Fruit fly (Drosophila melanogaster) whole organism, embryonic: ENCODE data around the gene c12.2.
A peak's percentile ranks its signal among the peaks of the same experiment; 100 is the strongest.

Experiments
- B-H2 ChIP-seq: fragments of 200-800 bp; sonication (Bioruptor generic); optimal IDR thresholded peaks from 2 replicates; lab custom pipeline; 2018; ENCODE audit warnings: missing biosample characterization, mild to moderate bottlenecking, missing genetic modification characterization
- CG10267 ChIP-seq: fragments of 200-800 bp; sonication (Bioruptor generic); optimal IDR thresholded peaks from 2 replicates; lab custom pipeline; 2018; ENCODE audit warnings: missing biosample characterization, mild to moderate bottlenecking, missing genetic modification characterization, moderate library complexity
- CG10321 ChIP-seq: fragments of 200-800 bp; sonication (Bioruptor generic); IDR thresholded peaks from 2 replicates; pipeline ENCODE4 v1.3.6; 2022; ENCODE audit warnings: missing biosample characterization, missing genetic modification characterization
- CG10462 ChIP-seq: fragments of 200-800 bp; sonication (Bioruptor generic); optimal IDR thresholded peaks from 2 replicates; lab custom pipeline; 2016; ENCODE audit warnings: missing biosample characterization, missing genetic modification characterization
- CG10654 ChIP-seq: fragments of 200-800 bp; sonication (Bioruptor generic); optimal IDR thresholded peaks from 2 replicates; lab custom pipeline; 2016; ENCODE audit warnings: missing biosample characterization, missing genetic modification characterization
- CG11695 ChIP-seq: fragments of 200-800 bp; sonication (Bioruptor generic); IDR thresholded peaks from 3 replicates; pipeline ENCODE4 v1.3.6; 2022; ENCODE audit warnings: missing biosample characterization, missing genetic modification characterization
- CG12071 ChIP-seq: fragments of 200-800 bp; sonication (Bioruptor generic); optimal IDR thresholded peaks from 3 replicates; lab custom pipeline; 2018; ENCODE audit warnings: missing biosample characterization, mild to moderate bottlenecking, missing genetic modification characterization
- CG13123 ChIP-seq: fragments of 200-800 bp; sonication (Bioruptor generic); optimal IDR thresholded peaks from 2 replicates; lab custom pipeline; 2016; ENCODE audit warnings: missing biosample characterization, missing genetic modification characterization
- CG13287 ChIP-seq: fragments of 200-800 bp; sonication (Bioruptor generic); IDR thresholded peaks from 2 replicates; pipeline ENCODE4 v1.3.6; 2022; ENCODE audit warnings: missing biosample characterization, missing genetic modification characterization; ENCODE audit not compliant: partially characterized antibody
- CG14050 ChIP-seq: fragments of 200-800 bp; sonication (Bioruptor generic); IDR thresholded peaks from 3 replicates; pipeline ENCODE4 v1.3.6; 2022; ENCODE audit warnings: missing biosample characterization, missing genetic modification characterization
- CG14710 ChIP-seq: fragments of 200-800 bp; sonication (Bioruptor generic); optimal IDR thresholded peaks from 3 replicates; lab custom pipeline; 2019; ENCODE audit warnings: missing biosample characterization, mild to moderate bottlenecking, missing genetic modification characterization, moderate library complexity
- CG17186 ChIP-seq: fragments of 200-800 bp; sonication (Bioruptor generic); optimal IDR thresholded peaks from 3 replicates; lab custom pipeline; 2017; ENCODE audit warnings: missing biosample characterization, missing genetic modification reagents, missing genetic modification characterization
- CG17612 ChIP-seq: fragments of 200-800 bp; sonication (Bioruptor generic); IDR thresholded peaks from 2 replicates; pipeline ENCODE4 v1.3.6; 2022; ENCODE audit warnings: missing biosample characterization, missing genetic modification characterization
- CG17802 ChIP-seq: fragments of 200-800 bp; sonication (Bioruptor generic); optimal IDR thresholded peaks from 2 replicates; lab custom pipeline; 2018; ENCODE audit warnings: missing biosample characterization, mild to moderate bottlenecking, missing genetic modification characterization, moderate library complexity
- CG2202 ChIP-seq: fragments of 200-800 bp; sonication (Bioruptor generic); optimal IDR thresholded peaks from 2 replicates; lab custom pipeline; 2018; ENCODE audit warnings: missing biosample characterization, mild to moderate bottlenecking, missing genetic modification characterization
- CG2889 ChIP-seq: fragments of 200-800 bp; sonication (Bioruptor generic); IDR thresholded peaks from 3 replicates; pipeline ENCODE4 v1.3.6; 2022; ENCODE audit warnings: missing biosample characterization, missing genetic modification characterization
- CG30403 ChIP-seq: fragments of 200-800 bp; sonication (Bioruptor generic); optimal IDR thresholded peaks from 3 replicates; lab custom pipeline; 2016; ENCODE audit warnings: missing biosample characterization, missing genetic modification characterization
- CG32532 ChIP-seq: fragments of 200-800 bp; sonication (Bioruptor generic); IDR thresholded peaks from 2 replicates; pipeline ENCODE4 v1.3.6; 2022; ENCODE audit warnings: missing biosample characterization, missing genetic modification characterization
- CG32772 ChIP-seq: fragments of 200-800 bp; sonication (Bioruptor generic); IDR thresholded peaks from 2 replicates; pipeline ENCODE4 v1.3.6; 2022; ENCODE audit warnings: missing biosample characterization, missing genetic modification characterization
- CG4820 ChIP-seq: fragments of 200-800 bp; sonication (Bioruptor generic); optimal IDR thresholded peaks from 3 replicates; lab custom pipeline; 2016; ENCODE audit warnings: missing biosample characterization, missing genetic modification characterization
- CG5180 ChIP-seq: fragments of 200-800 bp; sonication (Bioruptor generic); optimal IDR thresholded peaks from 3 replicates; lab custom pipeline; 2017; ENCODE audit warnings: missing biosample characterization, missing genetic modification characterization, mild to moderate bottlenecking, moderate library complexity, missing genetic modification reagents
- CG5953 ChIP-seq: fragments of 200-800 bp; sonication (Bioruptor generic); IDR thresholded peaks from 2 replicates; pipeline ENCODE4 v1.3.6; 2022; ENCODE audit warnings: missing biosample characterization, missing genetic modification characterization
- CG8924 ChIP-seq: fragments of 200-800 bp; optimal IDR thresholded peaks from 3 replicates; lab custom pipeline; 2019; ENCODE audit warnings: missing biosample characterization, mild to moderate bottlenecking, missing genetic modification characterization, moderate library complexity
- D19A ChIP-seq: fragments of 200-800 bp; optimal IDR thresholded peaks from 3 replicates; lab custom pipeline; 2019; ENCODE audit warnings: missing biosample characterization, mild to moderate bottlenecking, missing genetic modification characterization, moderate library complexity
- Dfd ChIP-seq, 2 experiments: fragments of >200 bp; optimal IDR thresholded peaks; 2 replicates each; lab custom pipeline; 2017; ENCODE audit warnings: missing biosample characterization in 2 of 2, missing genetic modification characterization in 2 of 2
- E2f2 ChIP-seq: fragments of 200-800 bp; sonication (Bioruptor generic); IDR thresholded peaks from 2 replicates; pipeline ENCODE4 v1.3.6; 2022; ENCODE audit warnings: missing biosample characterization, missing genetic modification characterization
- HHEX ChIP-seq: fragments of 200-800 bp; sonication (Bioruptor generic); optimal IDR thresholded peaks from 3 replicates; lab custom pipeline; 2017; ENCODE audit warnings: missing biosample characterization, mild to moderate bottlenecking, missing genetic modification characterization, missing genetic modification reagents
- HLH54F ChIP-seq: fragments of 200-800 bp; sonication (Bioruptor generic); optimal IDR thresholded peaks from 3 replicates; lab custom pipeline; 2016; ENCODE audit warnings: missing biosample characterization, missing genetic modification characterization
- Kr ChIP-seq: fragments of 200-800 bp; sonication (Bioruptor generic); optimal IDR thresholded peaks from 2 replicates; lab custom pipeline; 2017; ENCODE audit warnings: missing biosample characterization, mild to moderate bottlenecking, missing genetic modification characterization
- Myb ChIP-seq: fragments of 200-800 bp; sonication (Bioruptor generic); optimal IDR thresholded peaks from 2 replicates; lab custom pipeline; 2016; ENCODE audit warnings: missing biosample characterization, missing genetic modification characterization
- Nf-YC ChIP-seq: fragments of 200-800 bp; optimal IDR thresholded peaks from 3 replicates; lab custom pipeline; 2019; ENCODE audit warnings: missing biosample characterization, mild to moderate bottlenecking, missing genetic modification characterization, moderate library complexity
- Optix ChIP-seq: fragments of 200-800 bp; sonication (Bioruptor generic); IDR thresholded peaks from 3 replicates; pipeline ENCODE4 v1.3.6; 2022; ENCODE audit warnings: missing biosample characterization, missing genetic modification characterization
- Pdp1 ChIP-seq, 2 experiments: fragments of 200-800 bp; sonication (Bioruptor generic); optimal IDR thresholded peaks; 3 replicates each; lab custom pipeline; 2016; ENCODE audit warnings: missing biosample characterization in 2 of 2, missing genetic modification characterization in 2 of 2, mild to moderate bottlenecking in 1 of 2, moderate library complexity in 1 of 2
- Ssrp ChIP-seq: fragments of 200-800 bp; sonication (Bioruptor generic); optimal IDR thresholded peaks from 2 replicates; lab custom pipeline; 2018; ENCODE audit warnings: missing biosample characterization, mild to moderate bottlenecking, missing genetic modification characterization, moderate library complexity
- Xrp1 ChIP-seq: fragments of 200-800 bp; sonication (Bioruptor generic); IDR thresholded peaks from 2 replicates; pipeline ENCODE4 v1.3.6; 2022; ENCODE audit warnings: missing biosample characterization, missing genetic modification characterization
- ac ChIP-seq: fragments of 200-800 bp; sonication (Bioruptor generic); optimal IDR thresholded peaks from 3 replicates; lab custom pipeline; 2017; ENCODE audit warnings: missing biosample characterization, mild to moderate bottlenecking, missing genetic modification characterization
- al ChIP-seq: fragments of 200-800 bp; sonication (Bioruptor generic); IDR thresholded peaks from 2 replicates; pipeline ENCODE4 v1.3.6; 2022; ENCODE audit warnings: missing biosample characterization, missing genetic modification characterization
- amos ChIP-seq: fragments of 200-800 bp; sonication (Bioruptor generic); IDR thresholded peaks from 2 replicates; pipeline ENCODE4 v1.3.6; 2022; ENCODE audit warnings: missing biosample characterization, missing genetic modification characterization; ENCODE audit not compliant: partially characterized antibody
- bcd ChIP-seq: fragments of 200-800 bp; sonication (Bioruptor generic); optimal IDR thresholded peaks from 2 replicates; lab custom pipeline; 2017; ENCODE audit warnings: missing biosample characterization, mild to moderate bottlenecking, missing genetic modification characterization
- dati ChIP-seq: fragments of 200-800 bp; sonication (Bioruptor generic); IDR thresholded peaks from 2 replicates; pipeline ENCODE4 v1.3.6; 2022; ENCODE audit warnings: missing biosample characterization, missing genetic modification characterization
- dmrt11E ChIP-seq: fragments of 200-800 bp; sonication (Bioruptor generic); optimal IDR thresholded peaks from 3 replicates; lab custom pipeline; 2018; ENCODE audit warnings: missing biosample characterization, mild to moderate bottlenecking, missing genetic modification characterization, moderate library complexity
- gce ChIP-seq: fragments of 200-800 bp; sonication (Bioruptor generic); IDR thresholded peaks from 3 replicates; pipeline ENCODE4 v1.3.6; 2022; ENCODE audit warnings: missing biosample characterization, missing genetic modification characterization
- gt ChIP-seq: fragments of 200-800 bp; sonication (Bioruptor generic); IDR thresholded peaks from 2 replicates; pipeline ENCODE4 v1.3.6; 2022; ENCODE audit warnings: missing biosample characterization, missing genetic modification characterization
- lmd ChIP-seq: fragments of 200-800 bp; sonication (Bioruptor generic); IDR thresholded peaks from 2 replicates; pipeline ENCODE4 v1.3.6; 2022; ENCODE audit warnings: missing biosample characterization, missing genetic modification characterization
- nerfin-1 ChIP-seq: fragments of 200-800 bp; sonication (Bioruptor generic); optimal IDR thresholded peaks from 3 replicates; lab custom pipeline; 2019; ENCODE audit warnings: missing biosample characterization, mild to moderate bottlenecking, missing genetic modification characterization, moderate library complexity
- phol ChIP-seq: fragments of 200-800 bp; sonication (Bioruptor generic); optimal IDR thresholded peaks from 3 replicates; lab custom pipeline; 2018; ENCODE audit warnings: missing biosample characterization, mild to moderate bottlenecking, missing genetic modification characterization, moderate library complexity
- so ChIP-seq: fragments of 200-800 bp; sonication (Bioruptor generic); IDR thresholded peaks from 3 replicates; pipeline ENCODE4 v1.3.6; 2022; ENCODE audit warnings: missing biosample characterization, missing genetic modification characterization
- tio ChIP-seq: fragments of 200-800 bp; sonication (Bioruptor generic); optimal IDR thresholded peaks from 2 replicates; lab custom pipeline; 2017; ENCODE audit warnings: missing biosample characterization, missing genetic modification characterization, inconsistent platforms
- trem ChIP-seq: fragments of 200-800 bp; optimal IDR thresholded peaks from 3 replicates; lab custom pipeline; 2019; ENCODE audit warnings: missing biosample characterization, mild to moderate bottlenecking, missing genetic modification characterization, moderate library complexity
- twi ChIP-seq: fragments of 200-800 bp; optimal IDR thresholded peaks from 2 replicates; lab custom pipeline; 2019; ENCODE audit warnings: missing biosample characterization, mild to moderate bottlenecking, missing genetic modification characterization, moderate library complexity
- vnd ChIP-seq: fragments of 200-800 bp; sonication (Bioruptor generic); IDR thresholded peaks from 3 replicates; pipeline ENCODE4 v1.3.6; 2022; ENCODE audit warnings: missing biosample characterization, missing genetic modification characterization; ENCODE audit not compliant: partially characterized antibody

The c12.2 gene

DNA sequence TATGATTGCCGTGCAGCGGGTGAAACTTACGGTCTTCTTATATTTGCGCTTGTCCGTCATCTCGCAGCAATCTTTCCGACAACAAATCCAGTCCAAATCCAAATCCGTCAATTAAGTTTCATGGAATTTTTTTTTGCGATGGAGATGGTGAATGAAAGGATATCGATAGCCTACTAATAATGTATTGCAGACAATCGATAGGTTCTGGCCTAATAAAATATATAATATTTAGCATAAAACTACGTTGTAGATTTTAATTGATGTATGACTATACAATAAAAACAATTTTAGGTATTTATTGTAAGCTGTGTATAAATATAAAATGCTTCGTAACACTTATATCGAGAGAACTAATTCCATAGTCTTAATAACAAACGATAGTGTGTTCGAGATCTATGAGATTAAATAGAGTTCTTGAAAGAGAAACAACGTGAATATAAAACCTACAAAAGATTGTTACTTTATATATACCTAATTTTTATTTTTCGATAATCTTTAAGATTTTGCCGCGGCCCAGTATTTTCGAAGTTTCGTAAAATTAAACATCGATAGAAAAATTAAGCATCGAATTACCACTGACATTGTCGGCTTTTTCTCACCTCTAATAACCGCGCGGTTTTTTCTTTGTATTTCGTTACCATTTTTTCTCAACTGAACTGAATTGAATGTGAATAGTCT lies 46.2 kb upstream of the c12.2 start, which contains the start of the genes Cfp1 and Aladin (continued):
- no peak for TF ChIP-seq Xrp1 (GFP tag; lab: Robert Waterston, UW)
- no peak for TF ChIP-seq CG17802 (tag; lab: Kevin White, UChicago)
- no peak for TF ChIP-seq dati (GFP tag; lab: Robert Waterston, UW)
- no peak for TF ChIP-seq CG10654 (GFP tag; lab: Kevin White, UChicago)
- no peak for TF ChIP-seq gce
- no peak for TF ChIP-seq CG8924 (tag; lab: Kevin White, UChicago)
- peak; percentile 4 for TF ChIP-seq CG30403 (GFP tag; lab: Kevin White, UChicago)
- TF ChIP-seq CG32532 (GFP tag; lab: Robert Waterston, UW): no peak
- no peak for TF ChIP-seq lmd (GFP tag; lab: Robert Waterston, UW)
- no peak for TF ChIP-seq Nf-YC (tag; lab: Kevin White, UChicago)
- TF ChIP-seq CG11695 (GFP tag; lab: Robert Waterston, UW): no peak
- no peak for TF ChIP-seq CG5180 (GFP tag; lab: Kevin White, UChicago)
- no peak for TF ChIP-seq dmrt11E
- TF ChIP-seq Ssrp (tag; lab: Kevin White, UChicago): no peak
- no peak for TF ChIP-seq D19A (tag; lab: Kevin White, UChicago)
- TF ChIP-seq B-H2 (GFP tag; lab: Kevin White, UChicago): no peak
- no peak for TF ChIP-seq CG32772 (GFP tag; lab: Robert Waterston, UW)
- TF ChIP-seq CG10267 (tag; lab: Kevin White, UChicago): peak; percentile 13
- no peak for TF ChIP-seq CG4820 (GFP tag; lab: Kevin White, UChicago)
- peak; percentile 13 for TF ChIP-seq trem (tag; lab: Kevin White, UChicago)
- TF ChIP-seq CG2202 (tag; lab: Kevin White, UChicago): no peak
- no peak for TF ChIP-seq Myb
- peak; percentile 41; the same call in 1 of the 2 replicates for TF ChIP-seq amos (GFP tag; lab: Robert Waterston, UW)
- peak; percentile 6 for TF ChIP-seq phol (tag; lab: Kevin White, UChicago)
- no peak for TF ChIP-seq HHEX (GFP tag; lab: Kevin White, UChicago)
- TF ChIP-seq CG13123 (GFP tag; lab: Kevin White, UChicago): no peak
- TF ChIP-seq CG14710 (tag; lab: Kevin White, UChicago): peak; percentile 34
- no peak for TF ChIP-seq gt (GFP tag; lab: Robert Waterston, UW)
- no peak for TF ChIP-seq so
- no peak for TF ChIP-seq HLH54F (GFP tag; lab: Kevin White, UChicago)
- no peak for TF ChIP-seq CG10462 (GFP tag; lab: Kevin White, UChicago)
- no peak for TF ChIP-seq al (GFP tag; lab: Robert Waterston, UW)
- peak; percentile 57 for TF ChIP-seq E2f2 (GFP tag; lab: Robert Waterston, UW)
- no peak for TF ChIP-seq Pdp1 (GFP tag; optimal IDR thresholded peaks at IDR 0.05; lab: Kevin White, UChicago)
- no peak for TF ChIP-seq Dfd (GFP tag; optimal IDR thresholded peaks at IDR 0.05; lab: Kevin White, UChicago)
- 0 out of 3 replicates have a peak, but pooled peaks have one; percentile 26 for TF ChIP-seq vnd (GFP tag; lab: Robert Waterston, UW)
- TF ChIP-seq CG2889 (GFP tag; lab: Robert Waterston, UW): no peak
- no peak for TF ChIP-seq Kr (GFP tag; lab: Kevin White, UChicago)
- TF ChIP-seq CG14050 (GFP tag; lab: Robert Waterston, UW): no peak
- TF ChIP-seq CG5953: no peak
- no peak for TF ChIP-seq CG10321
- no peak for TF ChIP-seq tio (GFP tag; lab: Kevin White, UChicago)
- TF ChIP-seq twi (tag; lab: Kevin White, UChicago): no peak
- TF ChIP-seq CG17612 (GFP tag; lab: Robert Waterston, UW): no peak
- no peak for TF ChIP-seq Optix
- TF ChIP-seq ac (GFP tag; lab: Kevin White, UChicago): no peak
- peak; percentile 69 for TF ChIP-seq CG13287 (GFP tag; lab: Robert Waterston, UW)
- no peak for TF ChIP-seq CG17186 (GFP tag; lab: Kevin White, UChicago)
- TF ChIP-seq bcd (GFP tag; lab: Kevin White, UChicago): no peak
- TF ChIP-seq CG12071 (GFP tag; lab: Kevin White, UChicago): no peak
- no peak for TF ChIP-seq nerfin-1 (tag; lab: Kevin White, UChicago)
